Fruit fly (Drosophila melanogaster) whole organism, embryonic: ENCODE measurements around the gene CG17801.

ENCODE experiments used
- Asciz ChIP-seq: fragments of 200-800 bp; sonication (Bioruptor generic); optimal IDR thresholded peaks from 2 replicates; lab custom pipeline; 2017; ENCODE audit warnings: missing biosample characterization, mild to moderate bottlenecking, missing genetic modification characterization, missing genetic modification reagents
- CG11093 ChIP-seq: fragments of 200-800 bp; sonication (Bioruptor generic); IDR thresholded peaks from 3 replicates; pipeline ENCODE4 v1.3.6; 2022; ENCODE audit warnings: missing biosample characterization, missing genetic modification characterization
- CG13287 ChIP-seq: fragments of 200-800 bp; sonication (Bioruptor generic); IDR thresholded peaks from 2 replicates; pipeline ENCODE4 v1.3.6; 2022; ENCODE audit warnings: missing biosample characterization, missing genetic modification characterization; ENCODE audit not compliant: partially characterized antibody
- CG17568 ChIP-seq: fragments of 200-800 bp; sonication (Bioruptor generic); optimal IDR thresholded peaks from 2 replicates; lab custom pipeline; 2018; ENCODE audit warnings: missing biosample characterization, mild to moderate bottlenecking, missing genetic modification characterization, moderate library complexity
- CG1792 ChIP-seq: fragments of 200-800 bp; sonication (Bioruptor generic); optimal IDR thresholded peaks from 2 replicates; lab custom pipeline; 2016; ENCODE audit warnings: missing biosample characterization, missing genetic modification characterization
- CG2889 ChIP-seq: fragments of 200-800 bp; sonication (Bioruptor generic); IDR thresholded peaks from 3 replicates; pipeline ENCODE4 v1.3.6; 2022; ENCODE audit warnings: missing biosample characterization, missing genetic modification characterization
- CG30403 ChIP-seq: fragments of 200-800 bp; sonication (Bioruptor generic); optimal IDR thresholded peaks from 3 replicates; lab custom pipeline; 2016; ENCODE audit warnings: missing biosample characterization, missing genetic modification characterization
- CG30431 ChIP-seq: fragments of 200-800 bp; sonication (Bioruptor generic); optimal IDR thresholded peaks from 2 replicates; lab custom pipeline; 2017; ENCODE audit warnings: missing biosample characterization, missing genetic modification characterization
- CG8290 ChIP-seq, 3 experiments: fragments of 200-800 bp; sonication (Bioruptor generic); optimal IDR thresholded peaks; 2 replicates each; lab custom pipeline; 2016 to 2019; ENCODE audit warnings: missing biosample characterization in 3 of 3, missing genetic modification characterization in 3 of 3, mild to moderate bottlenecking in 2 of 3, moderate library complexity in 1 of 3
- CG8944 ChIP-seq: fragments of 200-800 bp; sonication (Bioruptor generic); optimal IDR thresholded peaks from 3 replicates; lab custom pipeline; 2016; ENCODE audit warnings: missing biosample characterization, missing genetic modification characterization
- CG9797 ChIP-seq: fragments of 200-800 bp; sonication (Bioruptor generic); optimal IDR thresholded peaks from 3 replicates; lab custom pipeline; 2018; ENCODE audit warnings: missing biosample characterization, mild to moderate bottlenecking, missing genetic modification characterization
- Dek ChIP-seq: fragments of 200-800 bp; sonication (Bioruptor generic); optimal IDR thresholded peaks from 3 replicates; lab custom pipeline; 2019; ENCODE audit warnings: missing biosample characterization, mild to moderate bottlenecking, missing genetic modification characterization, moderate library complexity
- Doc3 ChIP-seq: fragments of 200-800 bp; sonication (Bioruptor generic); IDR thresholded peaks from 3 replicates; pipeline ENCODE4 v1.3.6; 2022; ENCODE audit warnings: missing biosample characterization, missing genetic modification characterization; ENCODE audit not compliant: partially characterized antibody
- Fer3 ChIP-seq: fragments of 200-800 bp; sonication (Bioruptor generic); optimal IDR thresholded peaks from 2 replicates; lab custom pipeline; 2018; ENCODE audit warnings: missing biosample characterization, mild to moderate bottlenecking, missing genetic modification characterization, moderate library complexity
- Gsc ChIP-seq: fragments of 200-800 bp; sonication (Bioruptor generic); IDR thresholded peaks from 2 replicates; pipeline ENCODE4 v1.3.6; 2022; ENCODE audit warnings: missing biosample characterization, missing genetic modification characterization
- H15 ChIP-seq: fragments of 200-800 bp; sonication (Bioruptor generic); IDR thresholded peaks from 3 replicates; pipeline ENCODE4 v1.3.6; 2022; ENCODE audit warnings: missing biosample characterization, missing genetic modification characterization
- Hmr ChIP-seq: fragments of 200-800 bp; sonication (Bioruptor generic); optimal IDR thresholded peaks from 3 replicates; lab custom pipeline; 2017; ENCODE audit warnings: mild to moderate bottlenecking, missing biosample characterization, missing genetic modification reagents, missing genetic modification characterization
- Hr51 ChIP-seq, 2 experiments: fragments of 200-800 bp; sonication (Bioruptor generic); optimal IDR thresholded peaks; 2 replicates in 1 of 2; 3 replicates in 1 of 2; lab custom pipeline; 2016 to 2018; ENCODE audit warnings: missing biosample characterization in 2 of 2, missing genetic modification characterization in 2 of 2, mild to moderate bottlenecking in 1 of 2, moderate library complexity in 1 of 2
- Hr78 ChIP-seq, 2 experiments: fragments of 200-800 bp in 1 of 2; fragments of >200 bp in 1 of 2; sonication (Bioruptor generic) in 1 of 2; optimal IDR thresholded peaks; 2 replicates each; lab custom pipeline; 2017 to 2019; ENCODE audit warnings: missing biosample characterization in 2 of 2, missing genetic modification characterization in 2 of 2, mild to moderate bottlenecking in 1 of 2, moderate library complexity in 1 of 2
- Lim3 ChIP-seq: fragments of 200-800 bp; sonication (Bioruptor generic); IDR thresholded peaks from 2 replicates; pipeline ENCODE4 v1.3.6; 2022; ENCODE audit warnings: missing biosample characterization, missing genetic modification characterization
- Max ChIP-seq: fragments of 200-800 bp; sonication (Bioruptor generic); optimal IDR thresholded peaks from 2 replicates; lab custom pipeline; 2016; ENCODE audit warnings: missing biosample characterization, mild to moderate bottlenecking, missing genetic modification characterization
- NK7.1 ChIP-seq: fragments of 200-800 bp; sonication (Bioruptor generic); optimal IDR thresholded peaks from 3 replicates; lab custom pipeline; 2016; ENCODE audit warnings: missing biosample characterization, missing genetic modification characterization
- Nf-YC ChIP-seq: fragments of 200-800 bp; optimal IDR thresholded peaks from 3 replicates; lab custom pipeline; 2019; ENCODE audit warnings: missing biosample characterization, mild to moderate bottlenecking, missing genetic modification characterization, moderate library complexity
- Rfx ChIP-seq: fragments of 200-800 bp; sonication (Bioruptor generic); IDR thresholded peaks from 2 replicates; pipeline ENCODE4 v1.3.6; 2022; ENCODE audit warnings: missing biosample characterization, missing genetic modification characterization
- Rx ChIP-seq: fragments of 200-800 bp; sonication (Bioruptor generic); IDR thresholded peaks from 2 replicates; pipeline ENCODE4 v1.3.6; 2022; ENCODE audit warnings: missing biosample characterization, missing genetic modification characterization
- Sin3A ChIP-seq: fragments of >200 bp; optimal IDR thresholded peaks from 2 replicates; lab custom pipeline; 2018
- Sox102F ChIP-seq: fragments of 200-800 bp; sonication (Bioruptor generic); optimal IDR thresholded peaks from 2 replicates; lab custom pipeline; 2018; ENCODE audit warnings: missing biosample characterization, mild to moderate bottlenecking, missing genetic modification characterization, moderate library complexity
- ara ChIP-seq: fragments of 200-800 bp; sonication (Bioruptor generic); IDR thresholded peaks from 2 replicates; pipeline ENCODE4 v1.3.6; 2022; ENCODE audit warnings: missing biosample characterization, missing genetic modification characterization
- da ChIP-seq: fragments of 200-800 bp; sonication (Bioruptor generic); optimal IDR thresholded peaks from 2 replicates; lab custom pipeline; 2016; ENCODE audit warnings: missing biosample characterization, missing genetic modification characterization
- dan ChIP-seq: fragments of 200-800 bp; sonication (Bioruptor generic); IDR thresholded peaks from 2 replicates; pipeline ENCODE4 v1.3.6; 2022; ENCODE audit warnings: missing biosample characterization, missing genetic modification characterization
- dmrt99B ChIP-seq: fragments of 200-800 bp; sonication (Bioruptor generic); optimal IDR thresholded peaks from 2 replicates; lab custom pipeline; 2018; ENCODE audit warnings: missing biosample characterization, mild to moderate bottlenecking, missing genetic modification characterization, moderate library complexity
- dpn ChIP-seq, 2 experiments: fragments of 200-800 bp; sonication (Bioruptor generic); optimal IDR thresholded peaks; 3 replicates each; lab custom pipeline; 2016; ENCODE audit warnings: missing biosample characterization in 2 of 2, missing genetic modification characterization in 2 of 2
- gem ChIP-seq: fragments of 200-800 bp; sonication (Bioruptor generic); optimal IDR thresholded peaks from 2 replicates; lab custom pipeline; 2019; ENCODE audit warnings: missing biosample characterization, mild to moderate bottlenecking, missing genetic modification characterization, moderate library complexity
- hb ChIP-seq: fragments of 200-800 bp; sonication (Bioruptor generic); IDR thresholded peaks from 3 replicates; pipeline ENCODE4 v1.3.6; 2022; ENCODE audit warnings: missing biosample characterization, missing genetic modification characterization; ENCODE audit not compliant: partially characterized antibody
- hth ChIP-seq: fragments of >200 bp; optimal IDR thresholded peaks from 2 replicates; lab custom pipeline; 2017; ENCODE audit warnings: inconsistent platforms
- insv ChIP-seq, 2 experiments: fragments of 200-800 bp; sonication (Bioruptor generic); optimal IDR thresholded peaks; 3 replicates each; lab custom pipeline; 2016 to 2018; ENCODE audit warnings: missing biosample characterization in 2 of 2, missing genetic modification characterization in 2 of 2
- kah ChIP-seq: fragments of 200-800 bp; sonication (Bioruptor generic); optimal IDR thresholded peaks from 2 replicates; lab custom pipeline; 2018; ENCODE audit warnings: missing biosample characterization, mild to moderate bottlenecking, missing genetic modification characterization
- kay ChIP-seq: fragments of 200-800 bp; sonication (Bioruptor generic); optimal IDR thresholded peaks from 2 replicates; lab custom pipeline; 2016; ENCODE audit warnings: missing biosample characterization, missing genetic modification characterization
- kni ChIP-seq: fragments of 200-800 bp; sonication (Bioruptor generic); optimal IDR thresholded peaks from 3 replicates; lab custom pipeline; 2017; ENCODE audit warnings: mild to moderate bottlenecking, missing biosample characterization, missing genetic modification reagents, missing genetic modification characterization
- lbe ChIP-seq: fragments of 200-800 bp; sonication (Bioruptor generic); optimal IDR thresholded peaks from 2 replicates; lab custom pipeline; 2016; ENCODE audit warnings: missing biosample characterization, mild to moderate bottlenecking, missing genetic modification characterization
- maf-S ChIP-seq: fragments of 200-800 bp; sonication (Bioruptor generic); optimal IDR thresholded peaks from 2 replicates; lab custom pipeline; 2016; ENCODE audit warnings: missing biosample characterization, missing genetic modification characterization
- oc ChIP-seq: fragments of 200-800 bp; sonication (Bioruptor generic); optimal IDR thresholded peaks from 2 replicates; lab custom pipeline; 2018; ENCODE audit warnings: missing biosample characterization, mild to moderate bottlenecking, missing genetic modification characterization, moderate library complexity
- onecut ChIP-seq: fragments of 200-800 bp; sonication (Bioruptor generic); IDR thresholded peaks from 2 replicates; pipeline ENCODE4 v1.3.6; 2022; ENCODE audit warnings: missing biosample characterization, missing genetic modification characterization
- pan ChIP-seq, 4 experiments: fragments of >200 bp in 3 of 4; fragments of 200-800 bp in 1 of 4; sonication (Bioruptor generic) in 1 of 4; optimal IDR thresholded peaks in 3 of 4; IDR thresholded peaks in 1 of 4; 2 replicates each; pipeline versions ENCODE4 v1.3.6 to Lab custom; 2017 to 2022; ENCODE audit warnings: missing biosample characterization in 2 of 4, missing genetic modification characterization in 2 of 4, mixed read lengths in 1 of 4
- pros ChIP-seq: fragments of 200-800 bp; sonication (Bioruptor generic); optimal IDR thresholded peaks from 3 replicates; lab custom pipeline; 2019; ENCODE audit warnings: missing biosample characterization, mild to moderate bottlenecking, missing genetic modification characterization, moderate library complexity
- sisA ChIP-seq: fragments of 200-800 bp; sonication (Bioruptor generic); IDR thresholded peaks from 2 replicates; pipeline ENCODE4 v1.3.6; 2022; ENCODE audit warnings: missing biosample characterization, missing genetic modification characterization
- slbo ChIP-seq: fragments of 200-800 bp; sonication (Bioruptor generic); IDR thresholded peaks from 2 replicates; pipeline ENCODE4 v1.3.6; 2022; ENCODE audit warnings: missing biosample characterization, missing genetic modification characterization
- slou ChIP-seq: fragments of 200-800 bp; sonication (Bioruptor generic); optimal IDR thresholded peaks from 3 replicates; lab custom pipeline; 2016; ENCODE audit warnings: missing biosample characterization, missing genetic modification characterization
- tap ChIP-seq: fragments of 200-800 bp; optimal IDR thresholded peaks from 3 replicates; lab custom pipeline; 2019; ENCODE audit warnings: missing biosample characterization, mild to moderate bottlenecking, missing genetic modification characterization, moderate library complexity
- zf30C ChIP-seq: fragments of 200-800 bp; sonication (Bioruptor generic); optimal IDR thresholded peaks from 3 replicates; lab custom pipeline; 2018; ENCODE audit warnings: missing biosample characterization, mild to moderate bottlenecking, missing genetic modification characterization

The CG17801 gene

DNA sequence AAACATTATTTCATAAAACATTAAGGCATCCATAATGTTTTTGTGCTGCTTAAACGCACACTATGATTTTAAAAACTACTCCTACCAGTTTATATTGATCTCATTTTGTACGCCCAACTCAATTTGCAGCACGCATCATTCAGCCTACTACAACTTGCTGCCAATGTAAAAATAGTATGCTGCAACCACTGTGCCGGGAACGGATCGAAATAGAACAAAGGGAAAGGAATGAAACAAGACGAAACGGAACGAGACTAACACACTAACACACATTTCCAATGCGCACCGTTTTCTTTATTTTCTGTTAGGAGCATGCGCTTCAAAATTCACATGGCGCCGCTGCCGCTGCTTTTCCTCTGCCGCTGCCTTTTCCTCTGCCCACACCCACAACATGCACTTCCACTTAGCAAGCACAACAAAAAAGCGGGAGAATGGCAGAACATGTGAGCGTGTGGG lies 29.9 kb downstream of the CG17801 start (continued):
- TF ChIP-seq Asciz (GFP tag; lab: Kevin White, UChicago): no peak
- no peak for TF ChIP-seq Gsc (GFP tag; lab: Robert Waterston, UW)
- no peak for TF ChIP-seq slou (GFP tag; lab: Kevin White, UChicago)
- TF ChIP-seq Hr51 (GFP tag; optimal IDR thresholded peaks at IDR 0.05; lab: Kevin White, UChicago): peak in 1 of 2 experiments; percentile 40
- no peak for TF ChIP-seq CG9797 (GFP tag; lab: Kevin White, UChicago)
- no peak for TF ChIP-seq insv (GFP tag; optimal IDR thresholded peaks at IDR 0.05; lab: Kevin White, UChicago)
- TF ChIP-seq CG8290 (GFP tag; optimal IDR thresholded peaks at IDR 0.05; lab: Kevin White, UChicago): no peak
- peak in 1 of 2 experiments; percentile 68 for TF ChIP-seq CG8290 (tag; optimal IDR thresholded peaks at IDR 0.05; lab: Kevin White, UChicago)
- no peak for TF ChIP-seq CG1792
- TF ChIP-seq maf-S: peak; percentile 38
- TF ChIP-seq oc: no peak
- TF ChIP-seq CG17568: no peak
- TF ChIP-seq kah: peak; percentile 96
- no peak for TF ChIP-seq CG11093 (GFP tag; lab: Robert Waterston, UW)
- TF ChIP-seq zf30C (GFP tag; lab: Kevin White, UChicago): no peak
- TF ChIP-seq pros (GFP tag; lab: Kevin White, UChicago): no peak
- peak; percentile 45; the same call in 1 of the 2 replicates for TF ChIP-seq Rx (GFP tag; lab: Robert Waterston, UW)
- TF ChIP-seq tap (tag; lab: Kevin White, UChicago): no peak
- TF ChIP-seq onecut (GFP tag; lab: Robert Waterston, UW): peak; percentile 41
- peak; percentile 16 for TF ChIP-seq Nf-YC (tag; lab: Kevin White, UChicago)
- no peak for TF ChIP-seq kni
- no peak for TF ChIP-seq pan (optimal IDR thresholded peaks at IDR 0.05; lab: Kevin White, UChicago)
- peak in 1 of 2 experiments; percentile 63 for TF ChIP-seq pan (GFP tag; optimal IDR thresholded peaks at IDR 0.05 in 1 of 2, IDR thresholded peaks at IDR 0.05 in 1 of 2)
- peak; percentile 48; the same call in 1 of the 2 replicates for TF ChIP-seq slbo (GFP tag; lab: Robert Waterston, UW)
- no peak for TF ChIP-seq Doc3 (GFP tag; lab: Robert Waterston, UW)
- TF ChIP-seq Sin3A (lab: Kevin White, UChicago): no peak
- peak; percentile 28 for TF ChIP-seq Hmr
- TF ChIP-seq kay (GFP tag; lab: Kevin White, UChicago): no peak
- TF ChIP-seq da (GFP tag; lab: Kevin White, UChicago): no peak
- peak; percentile 13 for TF ChIP-seq CG8944
- peak; percentile 44 to 54 for TF ChIP-seq dpn (GFP tag; optimal IDR thresholded peaks at IDR 0.05; lab: Kevin White, UChicago)
- TF ChIP-seq sisA (GFP tag; lab: Robert Waterston, UW): 0 out of 2 replicates have a peak, but pooled peaks have one; percentile 10
- peak; percentile 47 for TF ChIP-seq CG30403 (GFP tag; lab: Kevin White, UChicago)
- peak; percentile 50 for TF ChIP-seq gem (tag; lab: Kevin White, UChicago)
- peak; percentile 40 for TF ChIP-seq Sox102F
- no peak for TF ChIP-seq hb
- peak; percentile 41; the same call in 1 of the 2 replicates for TF ChIP-seq Rfx (GFP tag; lab: Robert Waterston, UW)
- TF ChIP-seq ara (GFP tag; lab: Robert Waterston, UW): no peak
- no peak for TF ChIP-seq Hr78 (GFP tag; optimal IDR thresholded peaks at IDR 0.05; lab: Kevin White, UChicago)
- TF ChIP-seq Dek (tag; lab: Kevin White, UChicago): no peak
- TF ChIP-seq NK7.1 (GFP tag; lab: Kevin White, UChicago): peak; percentile 16
- TF ChIP-seq H15: no peak
- TF ChIP-seq CG13287 (GFP tag; lab: Robert Waterston, UW): no peak
- TF ChIP-seq dmrt99B (tag; lab: Kevin White, UChicago): peak; percentile 33
- TF ChIP-seq CG30431: no peak
- TF ChIP-seq Max: no peak
- no peak for TF ChIP-seq dan (GFP tag; lab: Robert Waterston, UW)
- TF ChIP-seq Lim3 (GFP tag; lab: Robert Waterston, UW): no peak
- TF ChIP-seq lbe (GFP tag; lab: Kevin White, UChicago): no peak
- TF ChIP-seq hth (lab: Kevin White, UChicago): no peak
- no peak for TF ChIP-seq Fer3
- TF ChIP-seq CG2889 (GFP tag; lab: Robert Waterston, UW): no peak
